Worm (Caenorhabditis elegans) whole organism, early embryonic: ENCODE results near the gene grl-8.

ENCODE experiments used
- B0310.2 ChIP-seq: sonication (generic microtip); optimal IDR thresholded peaks from 2 replicates; lab custom pipeline; 2016; ENCODE audit warnings: mild to moderate bottlenecking, missing genetic modification characterization, missing compliant biosample characterization
- F13C5.2 ChIP-seq: sonication (generic microtip); optimal IDR thresholded peaks from 2 replicates; lab custom pipeline; 2017; ENCODE audit warnings: mild to moderate bottlenecking, missing genetic modification characterization, inconsistent platforms, missing compliant biosample characterization
- aly-1 ChIP-seq: sonication (generic microtip); optimal IDR thresholded peaks from 2 replicates; lab custom pipeline; 2016; ENCODE audit warnings: missing genetic modification characterization, missing compliant biosample characterization
- ama-1 ChIP-seq: fragments of 150-350 bp; optimal IDR thresholded peaks from 2 replicates; lab custom pipeline; 2014
- ceh-13 ChIP-seq: fragments of 200-800 bp; sonication (Bioruptor generic); optimal IDR thresholded peaks from 2 replicates; lab custom pipeline; 2018; ENCODE audit warnings: mild to moderate bottlenecking, missing genetic modification characterization, missing compliant biosample characterization
- ceh-36 ChIP-seq: sonication (generic microtip); optimal IDR thresholded peaks from 2 replicates; lab custom pipeline; 2016; ENCODE audit warnings: missing genetic modification characterization, inconsistent platforms, missing compliant biosample characterization
- ets-7 ChIP-seq: sonication (generic microtip); optimal IDR thresholded peaks from 2 replicates; lab custom pipeline; 2016; ENCODE audit warnings: missing genotype, missing genetic modification characterization, missing compliant biosample characterization
- flt-1 ChIP-seq: fragments of 200-800 bp; sonication (Bioruptor generic); IDR thresholded peaks from 2 replicates; pipeline ENCODE4 v1.3.6; 2022; ENCODE audit warnings: missing genetic modification characterization, missing compliant biosample characterization
- hmbx-1 ChIP-seq: sonication (generic microtip); optimal IDR thresholded peaks from 2 replicates; lab custom pipeline; 2016; ENCODE audit warnings: mild to moderate bottlenecking, missing genetic modification characterization, missing compliant biosample characterization
- hmg-4 ChIP-seq: fragments of 200-800 bp; sonication (Bioruptor generic); optimal IDR thresholded peaks from 2 replicates; lab custom pipeline; 2018; ENCODE audit warnings: mild to moderate bottlenecking, missing genetic modification characterization, missing compliant biosample characterization
- hnd-1 ChIP-seq: sonication (generic microtip); optimal IDR thresholded peaks from 2 replicates; lab custom pipeline; 2016; ENCODE audit warnings: missing genetic modification characterization, missing compliant biosample characterization
- pes-1 ChIP-seq: fragments of 200-800 bp; sonication (Bioruptor generic); IDR thresholded peaks from 2 replicates; pipeline ENCODE4 v1.3.6; 2022; ENCODE audit warnings: missing genetic modification reagents, missing genetic modification characterization, missing compliant biosample characterization
- scrt-1 ChIP-seq: fragments of 200-800 bp; sonication (Bioruptor generic); IDR thresholded peaks from 2 replicates; pipeline ENCODE4 v1.3.6; 2022; ENCODE audit warnings: missing genetic modification characterization, missing compliant biosample characterization
- sea-1 ChIP-seq: fragments of 200-800 bp; sonication (Bioruptor generic); conservative IDR thresholded peaks from 2 replicates; pipeline ENCODE4 v1.3.6; 2022; ENCODE audit warnings: missing genetic modification characterization, missing compliant biosample characterization
- tbx-11 ChIP-seq: fragments of 200-800 bp; sonication (Bioruptor generic); IDR thresholded peaks from 2 replicates; pipeline ENCODE4 v1.3.6; 2022; ENCODE audit warnings: missing genetic modification characterization, missing compliant biosample characterization
- tbx-37 ChIP-seq: fragments of 200-800 bp; sonication (Bioruptor generic); conservative IDR thresholded peaks from 2 replicates; pipeline ENCODE4 v1.3.6; 2022; ENCODE audit warnings: missing genetic modification reagents, missing genetic modification characterization, missing compliant biosample characterization
- tra-4 ChIP-seq: sonication (generic microtip); optimal IDR thresholded peaks from 2 replicates; lab custom pipeline; 2017; ENCODE audit warnings: missing genetic modification characterization, missing compliant biosample characterization

Gene grl-8

DNA sequence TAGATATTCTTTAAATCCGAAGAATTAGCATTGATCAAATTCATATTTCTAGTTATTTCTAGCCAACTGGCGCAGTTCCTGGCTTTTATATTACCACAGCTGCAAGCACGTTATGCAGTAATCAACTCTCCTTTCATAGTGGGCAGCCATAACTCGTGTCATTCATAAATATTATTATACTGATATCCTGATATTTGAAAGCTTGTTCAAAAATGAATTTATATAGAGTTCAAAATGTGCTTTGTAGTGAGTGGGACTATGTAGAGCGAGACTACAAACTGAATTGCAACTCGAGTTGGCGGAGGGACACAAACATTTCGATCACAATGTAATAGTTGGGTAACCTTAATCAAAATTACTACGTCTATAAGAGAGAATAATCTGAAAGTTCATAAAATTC, 38.8 kb upstream of the grl-8 start, which contains the start of gene srh-30:
Gene srh-30 (minus strand): TSS at position 101 of the 400 bp plus-strand sequence.
- TF ChIP-seq hmbx-1 (tag; lab: Kevin White, UChicago) (no peak), hmg-4 (no peak), F13C5.2 (tag; lab: Kevin White, UChicago) (no peak), ets-7 (tag; lab: Kevin White, UChicago) (no peak), pes-1 (no peak), tra-4 (tag; lab: Kevin White, UChicago) (no peak), tbx-37 (GFP tag; lab: Robert Waterston, UW) (no peak), ama-1 (lab: Kevin White, UChicago) (no peak), sea-1 (no peak), ceh-36 (tag; lab: Kevin White, UChicago) (no peak), hnd-1 (tag; lab: Kevin White, UChicago) (no peak)

DNA sequence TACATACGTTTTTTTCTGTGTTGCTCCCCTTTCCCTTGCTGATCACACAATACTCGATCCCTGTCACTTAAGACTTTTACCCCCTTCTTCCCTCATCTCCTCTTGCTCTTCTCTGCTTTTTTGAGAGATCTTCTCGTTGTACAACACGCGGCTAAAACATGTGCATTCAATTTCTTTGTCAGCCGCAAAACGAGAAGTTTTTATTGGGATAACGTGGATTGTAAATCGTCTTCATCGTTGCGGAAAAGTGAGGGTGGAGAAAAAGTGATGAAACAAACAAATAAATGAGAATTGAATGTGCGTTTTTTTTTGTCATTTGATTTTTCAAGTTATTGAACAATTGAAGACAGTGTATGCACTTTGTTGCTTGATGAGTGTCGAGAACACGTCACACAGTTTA, 36.5 kb upstream of the grl-8 start:
- no peak for TF ChIP-seq ceh-13 (GFP tag; lab: Kevin White, UChicago)
- no peak for TF ChIP-seq sea-1
- TF ChIP-seq F13C5.2 (tag; lab: Kevin White, UChicago), result no peak
- no peak for TF ChIP-seq tbx-37 (GFP tag; lab: Robert Waterston, UW)
- TF ChIP-seq tbx-11 (GFP tag; lab: Robert Waterston, UW), result no peak
- TF ChIP-seq hmbx-1 (tag; lab: Kevin White, UChicago), result no peak
- TF ChIP-seq ama-1 (lab: Kevin White, UChicago), result no peak
- no peak for TF ChIP-seq flt-1 (GFP tag; lab: Robert Waterston, UW)

DNA sequence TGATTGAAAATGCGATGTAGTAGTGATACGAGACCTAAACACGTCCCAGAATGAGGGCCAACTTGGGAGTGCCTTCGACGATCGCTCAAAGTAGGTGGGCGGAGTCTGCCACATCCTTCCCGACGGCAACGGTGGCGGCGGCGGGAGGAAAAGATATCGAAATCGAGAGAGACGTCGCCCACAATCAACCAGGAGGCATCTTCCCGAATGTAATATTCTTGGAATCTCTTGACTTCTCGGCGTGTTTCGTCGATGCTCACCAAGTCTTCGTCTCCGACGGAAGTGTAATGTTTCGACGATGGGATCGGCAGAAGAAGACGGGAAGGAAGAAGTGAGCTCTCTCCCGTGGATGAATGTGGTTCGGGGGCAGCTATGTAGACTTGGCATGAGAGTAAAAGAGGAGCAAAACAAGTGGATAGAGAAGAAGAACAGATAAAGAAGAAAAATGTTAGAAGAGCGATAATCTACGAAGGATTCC, 35.6 kb upstream of the grl-8 start, which contains the start of the genes T25F10.1 and clik-1:
Gene T25F10.1 (plus strand): TSS at position 51 of the 478 bp plus-strand sequence.
Gene clik-1 (minus strand): TSS at position 281 of the 478 bp plus-strand sequence.
- TF ChIP-seq ets-7 (tag; lab: Kevin White, UChicago) (no peak), pes-1 (no peak), ceh-36 (tag; lab: Kevin White, UChicago) (no peak), tbx-11 (GFP tag; lab: Robert Waterston, UW) (no peak), hnd-1 (tag; lab: Kevin White, UChicago) (no peak), ceh-13 (GFP tag; lab: Kevin White, UChicago) (no peak), sea-1 (no peak), flt-1 (GFP tag; lab: Robert Waterston, UW) (no peak), B0310.2 (tag; lab: Kevin White, UChicago) (no peak), F13C5.2 (tag; lab: Kevin White, UChicago) (no peak), aly-1 (tag; lab: Kevin White, UChicago) (no peak), tbx-37 (GFP tag; lab: Robert Waterston, UW) (no peak), ama-1 (lab: Kevin White, UChicago) (no peak), hmg-4 (no peak), tra-4 (tag; lab: Kevin White, UChicago) (no peak), hmbx-1 (tag; lab: Kevin White, UChicago) (no peak), scrt-1 (GFP tag; lab: Robert Waterston, UW) (no peak)

DNA sequence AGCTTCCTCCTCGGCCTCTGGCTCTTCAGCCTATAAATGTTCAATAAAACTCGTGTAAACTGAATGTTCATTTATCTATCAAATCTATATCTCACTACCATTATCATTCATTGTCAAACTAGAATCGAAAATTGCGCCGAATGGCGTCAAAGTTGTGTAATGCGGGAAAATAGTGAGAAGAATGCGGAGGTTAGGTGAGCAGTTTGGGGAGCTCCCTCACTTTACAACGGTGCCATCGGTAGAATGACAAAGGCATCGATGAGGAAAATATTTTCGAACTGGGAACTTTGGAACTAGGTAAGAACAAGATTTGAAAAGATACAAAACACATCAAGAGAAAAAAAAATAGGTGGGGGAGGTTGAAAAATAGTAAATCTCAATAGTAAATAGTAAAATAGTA, 34.7 kb upstream of the grl-8 start:
- TF ChIP-seq hmg-4 (no peak), tra-4 (tag; lab: Kevin White, UChicago) (no peak), ceh-13 (GFP tag; lab: Kevin White, UChicago) (no peak), aly-1 (tag; lab: Kevin White, UChicago) (no peak), scrt-1 (GFP tag; lab: Robert Waterston, UW) (no peak), tbx-37 (GFP tag; lab: Robert Waterston, UW) (no peak), hmbx-1 (tag; lab: Kevin White, UChicago) (no peak), pes-1 (no peak), ceh-36 (tag; lab: Kevin White, UChicago) (no peak), tbx-11 (GFP tag; lab: Robert Waterston, UW) (no peak), B0310.2 (tag; lab: Kevin White, UChicago) (no peak), F13C5.2 (tag; lab: Kevin White, UChicago) (no peak), ets-7 (tag; lab: Kevin White, UChicago) (no peak), flt-1 (GFP tag; lab: Robert Waterston, UW) (no peak), hnd-1 (tag; lab: Kevin White, UChicago) (no peak)

DNA sequence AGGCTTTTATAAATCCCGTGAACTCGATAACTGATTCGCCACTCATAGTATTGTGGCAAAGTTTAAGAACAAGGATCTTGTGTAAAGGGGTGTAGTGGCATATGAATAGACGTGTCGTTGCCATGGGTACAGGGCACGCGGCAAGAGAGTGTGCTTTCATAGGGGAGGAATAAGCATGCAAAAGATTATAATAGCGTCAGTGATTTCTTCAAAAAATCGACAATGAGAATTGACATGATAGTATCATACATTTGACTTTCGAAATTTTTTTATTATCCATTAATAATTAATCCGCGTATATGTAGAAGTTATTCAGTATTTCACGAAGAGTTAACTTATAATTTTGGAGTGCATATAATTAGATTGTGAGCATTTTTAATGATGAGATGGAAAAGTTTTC, 32.1 kb upstream of the grl-8 start, which contains the start of gene bbs-8:
Gene bbs-8 (minus strand): TSS at position 101 of the 400 bp plus-strand sequence.
- TF ChIP-seq flt-1 (GFP tag; lab: Robert Waterston, UW), result no peak
- no peak for TF ChIP-seq tbx-37 (GFP tag; lab: Robert Waterston, UW)
- TF ChIP-seq hmg-4, result no peak
- no peak for TF ChIP-seq tbx-11 (GFP tag; lab: Robert Waterston, UW)
- TF ChIP-seq B0310.2 (tag; lab: Kevin White, UChicago), result no peak
- no peak for TF ChIP-seq pes-1
- TF ChIP-seq ceh-13 (GFP tag; lab: Kevin White, UChicago), result no peak
- TF ChIP-seq F13C5.2 (tag; lab: Kevin White, UChicago), result no peak
- no peak for TF ChIP-seq ama-1 (lab: Kevin White, UChicago)
- no peak for TF ChIP-seq hnd-1 (tag; lab: Kevin White, UChicago)
- no peak for TF ChIP-seq ceh-36 (tag; lab: Kevin White, UChicago)
- no peak for TF ChIP-seq hmbx-1 (tag; lab: Kevin White, UChicago)
- no peak for TF ChIP-seq ets-7 (tag; lab: Kevin White, UChicago)
- TF ChIP-seq tra-4 (tag; lab: Kevin White, UChicago), result no peak
- no peak for TF ChIP-seq sea-1

DNA sequence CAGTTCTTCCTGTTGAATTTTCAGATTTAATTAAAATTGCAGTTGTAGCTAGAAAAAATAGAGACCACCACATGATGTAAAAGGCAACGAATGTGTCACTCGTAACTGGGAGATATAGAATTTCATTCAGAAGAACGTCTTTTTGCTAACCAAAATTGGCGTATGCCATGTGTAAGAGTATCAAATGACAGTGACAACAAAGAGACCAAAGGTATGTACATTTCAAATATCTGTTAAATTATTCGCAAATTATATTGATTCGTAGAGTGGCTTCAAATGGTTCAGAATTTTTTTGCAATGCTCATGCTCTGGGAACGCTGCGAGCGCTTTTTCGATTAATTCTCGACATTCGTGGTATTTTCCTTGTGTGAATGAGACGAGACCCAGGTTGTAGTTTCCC, 29.5 kb upstream of the grl-8 start, which contains the start of gene T25F10.4:
Gene T25F10.4 (minus strand): TSS at position 101 of the 400 bp plus-strand sequence.
- TF ChIP-seq tbx-37 (GFP tag; lab: Robert Waterston, UW), result no peak
- TF ChIP-seq ama-1 (lab: Kevin White, UChicago), result no peak
- no peak for TF ChIP-seq flt-1 (GFP tag; lab: Robert Waterston, UW)
- TF ChIP-seq hmbx-1 (tag; lab: Kevin White, UChicago), result no peak
- TF ChIP-seq scrt-1 (GFP tag; lab: Robert Waterston, UW), result no peak
- no peak for TF ChIP-seq hnd-1 (tag; lab: Kevin White, UChicago)
- no peak for TF ChIP-seq ceh-13 (GFP tag; lab: Kevin White, UChicago)
- TF ChIP-seq ets-7 (tag; lab: Kevin White, UChicago), result no peak
- TF ChIP-seq pes-1, result no peak
- TF ChIP-seq ceh-36 (tag; lab: Kevin White, UChicago), result no peak
